Worm (Caenorhabditis elegans) whole organism, L4/young adult: ENCODE data around the gene Y39G8B.5.

Experiments used
- dao-5 ChIP-seq: sonication (generic microtip); optimal IDR thresholded peaks from 2 replicates; lab custom pipeline; 2016; ENCODE audit warnings: missing genotype, missing genetic modification characterization, moderate library complexity, missing compliant biosample characterization
- him-1 ChIP-seq: sonication (generic microtip); optimal IDR thresholded peaks from 2 replicates; lab custom pipeline; 2016; ENCODE audit warnings: missing genotype, missing genetic modification reagents, missing genetic modification characterization, missing compliant biosample characterization

- TF ChIP-seq him-1 (tag; lab: Kevin White, UChicago) (no peak), dao-5 (tag; lab: Kevin White, UChicago) (no peak)
Observed at ce11 chrII:13945527-13945926, 46.1 kb downstream of the Y39G8B.5 start.
